Worm (Caenorhabditis elegans) whole organism, L4 larva: ENCODE results near the gene D1005.2.

Experiments
- ZK546.5 ChIP-seq, 2 experiments: sonication (generic microtip); optimal IDR thresholded peaks; 2 replicates each; lab custom pipeline; 2017; ENCODE audit warnings: missing biosample characterization in 2 of 2, missing genetic modification characterization in 2 of 2
- fkh-10 ChIP-seq: fragments of 150-350 bp; optimal IDR thresholded peaks from 2 replicates; lab custom pipeline; 2014; ENCODE audit warnings: missing biosample characterization, missing genetic modification reagents, missing genetic modification characterization
- nhr-11 ChIP-seq: fragments of 150-350 bp; optimal IDR thresholded peaks from 2 replicates; lab custom pipeline; 2014; ENCODE audit warnings: missing biosample characterization, missing genetic modification characterization
- nhr-237 ChIP-seq: sonication (generic microtip); optimal IDR thresholded peaks from 2 replicates; lab custom pipeline; 2017; ENCODE audit warnings: missing biosample characterization, missing genetic modification characterization
- set-16 ChIP-seq: fragments of 200-800 bp; sonication (Bioruptor generic); IDR thresholded peaks from 2 replicates; pipeline ENCODE4 v1.3.6; 2022; ENCODE audit warnings: missing genetic modification reagents, missing genetic modification characterization, missing compliant biosample characterization
- ztf-7 ChIP-seq: fragments of 150-350 bp; optimal IDR thresholded peaks from 2 replicates; lab custom pipeline; 2014; ENCODE audit warnings: missing biosample characterization, missing genetic modification characterization

ce11 chrX:1416776-1417354, 42.0 kb upstream of the D1005.2 start, which contains the start of the genes F19G12.4 and F19G12.8:
- TF ChIP-seq ZK546.5 (tag; optimal IDR thresholded peaks at IDR 0.05; lab: Kevin White, UChicago) (no peak), nhr-237 (tag; lab: Kevin White, UChicago) (no peak), nhr-11 (tag; lab: Kevin White, UChicago) (no peak), set-16 (GFP tag; lab: Robert Waterston, UW) (no peak), fkh-10 (GFP tag; lab: Kevin White, UChicago) (no peak), ztf-7 (tag; lab: Kevin White, UChicago) (no peak)
